Fruit fly (Drosophila melanogaster): Measurements from ENCODE around the gene Dpm1.

The Dpm1 gene

dm6 chr2L:19506323-19506722, 19.8 kb downstream of the Dpm1 start:
- no peak for TF ChIP-seq dmrt93B (GFP tag; optimal IDR thresholded peaks at IDR 0.05)
- TF ChIP-seq sage (GFP tag; optimal IDR thresholded peaks at IDR 0.05), result no peak
- TF ChIP-seq Rel (GFP tag; optimal IDR thresholded peaks at IDR 0.05), result no peak
- peak; percentile 89 for TF ChIP-seq Rel (tag; optimal IDR thresholded peaks at IDR 0.05)

- TF ChIP-seq Abd-B (GFP tag; optimal IDR thresholded peaks at IDR 0.05) (no peak), Rel (GFP tag; optimal IDR thresholded peaks at IDR 0.05) (no peak), Rel (tag; optimal IDR thresholded peaks at IDR 0.05) (peak; percentile 33)
Measured at dm6 chr2L:19497983-19498382, 28.2 kb downstream of the Dpm1 start, which contains the start of gene Top3alpha. TSS of gene Top3alpha (plus strand) at chr2L:19498168.

- no peak for TF ChIP-seq br (GFP tag; optimal IDR thresholded peaks at IDR 0.05)
- peak; percentile 36 for TF ChIP-seq rgr (GFP tag; optimal IDR thresholded peaks at IDR 0.05)
- peak; percentile 89 for TF ChIP-seq Myc (optimal IDR thresholded peaks at IDR 0.05)
- no peak for TF ChIP-seq foxo (GFP tag; optimal IDR thresholded peaks at IDR 0.05)
- no peak for TF ChIP-seq Abd-B (GFP tag; optimal IDR thresholded peaks at IDR 0.05)
- TF ChIP-seq woc (GFP tag; optimal IDR thresholded peaks at IDR 0.05), result no peak
- peak; percentile 52 for TF ChIP-seq psq (GFP tag; optimal IDR thresholded peaks at IDR 0.05)
- TF ChIP-seq CG32264 (GFP tag; optimal IDR thresholded peaks at IDR 0.05), result no peak
- no peak for TF ChIP-seq dmrt93B (GFP tag; optimal IDR thresholded peaks at IDR 0.05)
- peak; percentile 11 for TF ChIP-seq ey (GFP tag; optimal IDR thresholded peaks at IDR 0.05)
- peak; percentile 60 for TF ChIP-seq CG9705 (GFP tag; optimal IDR thresholded peaks at IDR 0.05)
- no peak for TF ChIP-seq usp (GFP tag; optimal IDR thresholded peaks at IDR 0.05)
- no peak for TF ChIP-seq GATAd (GFP tag; optimal IDR thresholded peaks at IDR 0.05)
- peak; percentile 21 for TF ChIP-seq sv (GFP tag; optimal IDR thresholded peaks at IDR 0.05)
- TF ChIP-seq CrebA (GFP tag; optimal IDR thresholded peaks at IDR 0.05; ENCODE audit: borderline replicate concordance), result no peak
- TF ChIP-seq Rel (GFP tag; optimal IDR thresholded peaks at IDR 0.05), result no peak
- peak; percentile 46 for TF ChIP-seq Rel (tag; optimal IDR thresholded peaks at IDR 0.05)
- TF ChIP-seq OdsH (GFP tag; optimal IDR thresholded peaks at IDR 0.05), result peak; percentile 35
- peak; percentile 83 for TF ChIP-seq HLH106 (tag; optimal IDR thresholded peaks at IDR 0.05)
- TF ChIP-seq Sp1 (GFP tag; optimal IDR thresholded peaks at IDR 0.05), result peak; percentile 60
Measured at dm6 chr2L:19492934-19493686, 33.1 kb downstream of the Dpm1 start, which contains the start of the genes swm and Ctu2. TSS of gene swm (plus strand) at chr2L:19493251. TSS of gene Ctu2 (minus strand) at chr2L:19493253.

- TF ChIP-seq ey (GFP tag; optimal IDR thresholded peaks at IDR 0.05), result peak; percentile 43
- peak; percentile 51 for TF ChIP-seq HLH106 (tag; optimal IDR thresholded peaks at IDR 0.05)
- no peak for TF ChIP-seq sv (GFP tag; optimal IDR thresholded peaks at IDR 0.05)
- peak; percentile 77 for TF ChIP-seq h (GFP tag; optimal IDR thresholded peaks at IDR 0.05)
- TF ChIP-seq N (GFP tag; optimal IDR thresholded peaks at IDR 0.05), result no peak
- peak; percentile 74 for TF ChIP-seq OdsH (GFP tag; optimal IDR thresholded peaks at IDR 0.05)
- TF ChIP-seq rgr (GFP tag; optimal IDR thresholded peaks at IDR 0.05), result peak; percentile 83
- TF ChIP-seq foxo (GFP tag; optimal IDR thresholded peaks at IDR 0.05), result peak in 1 of 2 experiments; percentile 73
- TF ChIP-seq Sp1 (GFP tag; optimal IDR thresholded peaks at IDR 0.05), result peak; percentile 51
- peak; percentile 3 for TF ChIP-seq Hr83 (GFP tag; optimal IDR thresholded peaks at IDR 0.05; ENCODE audit: poor library complexity, severe bottlenecking)
- no peak for TF ChIP-seq brk (GFP tag; optimal IDR thresholded peaks at IDR 0.05)
- TF ChIP-seq psq (GFP tag; optimal IDR thresholded peaks at IDR 0.05), result peak; percentile 58
Measured at dm6 chr2L:19489997-19490461, 36.1 kb downstream of the Dpm1 start, which contains the start of the genes CG10194 and CG18094. TSS of gene CG10194 (minus strand) at chr2L:19490104. TSS of gene CG18094 (plus strand) at chr2L:19490262.

dm6 chr2L:19487190-19487589, 39.0 kb downstream of the Dpm1 start, which contains the start of gene CG13083:
TSS of gene CG13083 (plus strand) at chr2L:19487490.
- TF ChIP-seq sage (GFP tag; optimal IDR thresholded peaks at IDR 0.05) (no peak), Myc (optimal IDR thresholded peaks at IDR 0.05) (no peak), ey (GFP tag; optimal IDR thresholded peaks at IDR 0.05) (no peak), HLH106 (tag; optimal IDR thresholded peaks at IDR 0.05) (no peak), pan (optimal IDR thresholded peaks at IDR 0.05) (no peak), brk (GFP tag; optimal IDR thresholded peaks at IDR 0.05) (no peak), woc (GFP tag; optimal IDR thresholded peaks at IDR 0.05) (no peak), CG32264 (GFP tag; optimal IDR thresholded peaks at IDR 0.05) (no peak)

dm6 chr2L:19484539-19484938, 41.6 kb downstream of the Dpm1 start, which contains the start of the genes CG10195 and CG13084:
TSS of gene CG10195 (minus strand) at chr2L:19484705.
TSS of gene CG13084 (plus strand) at chr2L:19484930.
- TF ChIP-seq Abd-B (GFP tag; optimal IDR thresholded peaks at IDR 0.05), result no peak
- no peak for TF ChIP-seq brk (GFP tag; optimal IDR thresholded peaks at IDR 0.05)
- TF ChIP-seq Dfd (GFP tag; optimal IDR thresholded peaks at IDR 0.05), result no peak
- TF ChIP-seq Vsx2 (GFP tag; optimal IDR thresholded peaks at IDR 0.05; ENCODE audit: partially characterized antibody), result no peak
- no peak for TF ChIP-seq dl (GFP tag; optimal IDR thresholded peaks at IDR 0.05; ENCODE audit: insufficient read depth in 1 of 2, partially characterized antibody in 2 of 2)
- TF ChIP-seq CG32264 (GFP tag; optimal IDR thresholded peaks at IDR 0.05), result no peak
- no peak for TF ChIP-seq sage (GFP tag; optimal IDR thresholded peaks at IDR 0.05)
- no peak for TF ChIP-seq rgr (GFP tag; optimal IDR thresholded peaks at IDR 0.05)
- no peak for TF ChIP-seq h (GFP tag; optimal IDR thresholded peaks at IDR 0.05)
- TF ChIP-seq N (GFP tag; optimal IDR thresholded peaks at IDR 0.05), result no peak
- TF ChIP-seq Rel (GFP tag; optimal IDR thresholded peaks at IDR 0.05), result no peak
- TF ChIP-seq Rel (tag; optimal IDR thresholded peaks at IDR 0.05), result no peak
- no peak for TF ChIP-seq Dif (GFP tag; optimal IDR thresholded peaks at IDR 0.05; ENCODE audit: partially characterized antibody)
- TF ChIP-seq GATAd (GFP tag; optimal IDR thresholded peaks at IDR 0.05), result no peak
- TF ChIP-seq OdsH (GFP tag; optimal IDR thresholded peaks at IDR 0.05), result no peak
- no peak for TF ChIP-seq Jra (GFP tag; optimal IDR thresholded peaks at IDR 0.05)
- TF ChIP-seq Myc (optimal IDR thresholded peaks at IDR 0.05), result no peak
- TF ChIP-seq pan (optimal IDR thresholded peaks at IDR 0.05), result no peak
- TF ChIP-seq dsf (GFP tag; optimal IDR thresholded peaks at IDR 0.05; ENCODE audit: borderline replicate concordance), result no peak
- no peak for TF ChIP-seq Hnf4 (GFP tag; optimal IDR thresholded peaks at IDR 0.05)
- TF ChIP-seq br (GFP tag; optimal IDR thresholded peaks at IDR 0.05), result no peak

All from whole organism, wandering third instar larva.